Fruit fly (Drosophila melanogaster) whole organism, embryonic: ENCODE data around the gene Frmd5.

Experiments
- Adf1 ChIP-seq: fragments of 200-800 bp; sonication (Bioruptor generic); IDR thresholded peaks from 2 replicates; pipeline ENCODE4 v1.3.6; 2022; ENCODE audit warnings: missing biosample characterization, missing genetic modification characterization
- CG10147 ChIP-seq: fragments of 200-800 bp; sonication (Bioruptor generic); optimal IDR thresholded peaks from 2 replicates; lab custom pipeline; 2019; ENCODE audit warnings: missing biosample characterization, mild to moderate bottlenecking, missing genetic modification characterization, moderate library complexity
- CG10654 ChIP-seq: fragments of 200-800 bp; sonication (Bioruptor generic); optimal IDR thresholded peaks from 2 replicates; lab custom pipeline; 2016; ENCODE audit warnings: missing biosample characterization, missing genetic modification characterization
- CG11504 ChIP-seq: fragments of 200-800 bp; sonication (Bioruptor generic); optimal IDR thresholded peaks from 3 replicates; lab custom pipeline; 2019; ENCODE audit warnings: missing biosample characterization, mild to moderate bottlenecking, missing genetic modification characterization, moderate library complexity
- CG11696 ChIP-seq: fragments of 200-800 bp; sonication (Bioruptor generic); IDR thresholded peaks from 2 replicates; pipeline ENCODE4 v1.3.6; 2022; ENCODE audit warnings: missing biosample characterization, missing genetic modification characterization
- CG13287 ChIP-seq: fragments of 200-800 bp; sonication (Bioruptor generic); IDR thresholded peaks from 2 replicates; pipeline ENCODE4 v1.3.6; 2022; ENCODE audit warnings: missing biosample characterization, missing genetic modification characterization; ENCODE audit not compliant: partially characterized antibody
- CG14441 ChIP-seq: fragments of 200-800 bp; sonication (Bioruptor generic); IDR thresholded peaks from 2 replicates; pipeline ENCODE4 v1.3.6; 2022; ENCODE audit warnings: missing biosample characterization, missing genetic modification characterization
- CG1603 ChIP-seq: fragments of 200-800 bp; sonication (Bioruptor generic); optimal IDR thresholded peaks from 2 replicates; lab custom pipeline; 2019; ENCODE audit warnings: missing biosample characterization, mild to moderate bottlenecking, missing genetic modification characterization, moderate library complexity
- CG17328 ChIP-seq: fragments of 200-800 bp; sonication (Bioruptor generic); IDR thresholded peaks from 2 replicates; pipeline ENCODE4 v1.3.6; 2022; ENCODE audit warnings: missing biosample characterization, missing genetic modification characterization
- CG18262 ChIP-seq: fragments of 200-800 bp; optimal IDR thresholded peaks from 3 replicates; lab custom pipeline; 2019; ENCODE audit warnings: missing biosample characterization, mild to moderate bottlenecking, missing genetic modification characterization, moderate library complexity
- CG18619 ChIP-seq: fragments of 200-800 bp; sonication (Bioruptor generic); optimal IDR thresholded peaks from 3 replicates; lab custom pipeline; 2017; ENCODE audit warnings: missing biosample characterization, mild to moderate bottlenecking, missing genetic modification characterization
- CG2116 ChIP-seq: fragments of 200-800 bp; sonication (Bioruptor generic); optimal IDR thresholded peaks from 3 replicates; lab custom pipeline; 2018; ENCODE audit warnings: missing biosample characterization, mild to moderate bottlenecking, missing genetic modification characterization
- CG2889 ChIP-seq: fragments of 200-800 bp; sonication (Bioruptor generic); IDR thresholded peaks from 3 replicates; pipeline ENCODE4 v1.3.6; 2022; ENCODE audit warnings: missing biosample characterization, missing genetic modification characterization
- CG34376 ChIP-seq: fragments of 200-800 bp; sonication (Bioruptor generic); optimal IDR thresholded peaks from 2 replicates; lab custom pipeline; 2018; ENCODE audit warnings: missing biosample characterization, mild to moderate bottlenecking, missing genetic modification characterization
- CG42726 ChIP-seq: fragments of 200-800 bp; sonication (Bioruptor generic); IDR thresholded peaks from 2 replicates; pipeline ENCODE4 v1.3.6; 2022; ENCODE audit warnings: missing biosample characterization, missing genetic modification characterization; ENCODE audit not compliant: partially characterized antibody
- CG4404 ChIP-seq: fragments of 200-800 bp; sonication (Bioruptor generic); IDR thresholded peaks from 2 replicates; pipeline ENCODE4 v1.3.6; 2022; ENCODE audit warnings: missing biosample characterization, missing genetic modification characterization
- CG4424 ChIP-seq: fragments of 200-800 bp; sonication (Bioruptor generic); optimal IDR thresholded peaks from 3 replicates; lab custom pipeline; 2016; ENCODE audit warnings: missing biosample characterization, missing genetic modification characterization
- CG6791 ChIP-seq: fragments of 200-800 bp; sonication (Bioruptor generic); IDR thresholded peaks from 3 replicates; pipeline ENCODE4 v1.3.6; 2022; ENCODE audit warnings: missing biosample characterization, missing genetic modification characterization; ENCODE audit not compliant: partially characterized antibody
- CG7357 ChIP-seq: fragments of 200-800 bp; sonication (Bioruptor generic); IDR thresholded peaks from 3 replicates; pipeline ENCODE4 v1.3.6; 2022; ENCODE audit warnings: missing biosample characterization, missing genetic modification characterization
- CG7556 ChIP-seq: fragments of 200-800 bp; sonication (Bioruptor generic); optimal IDR thresholded peaks from 2 replicates; lab custom pipeline; 2017; ENCODE audit warnings: missing biosample characterization, mild to moderate bottlenecking, missing genetic modification characterization
- Doc3 ChIP-seq: fragments of 200-800 bp; sonication (Bioruptor generic); IDR thresholded peaks from 3 replicates; pipeline ENCODE4 v1.3.6; 2022; ENCODE audit warnings: missing biosample characterization, missing genetic modification characterization; ENCODE audit not compliant: partially characterized antibody
- Dp ChIP-seq: fragments of 200-800 bp; sonication (Bioruptor generic); optimal IDR thresholded peaks from 2 replicates; lab custom pipeline; 2018; ENCODE audit warnings: missing biosample characterization, mild to moderate bottlenecking, missing genetic modification characterization, moderate library complexity
- Hr3 ChIP-seq: fragments of 200-800 bp; sonication (Bioruptor generic); optimal IDR thresholded peaks from 3 replicates; lab custom pipeline; 2016; ENCODE audit warnings: missing biosample characterization, missing genetic modification characterization
- Hr39 ChIP-seq: fragments of >200 bp; optimal IDR thresholded peaks from 2 replicates; lab custom pipeline; 2017
- Meics ChIP-seq: fragments of 200-800 bp; sonication (Bioruptor generic); optimal IDR thresholded peaks from 2 replicates; lab custom pipeline; 2017; ENCODE audit warnings: missing biosample characterization, mild to moderate bottlenecking, missing genetic modification characterization
- Nf-YA ChIP-seq: fragments of 200-800 bp; sonication (Bioruptor generic); IDR thresholded peaks from 2 replicates; pipeline ENCODE4 v1.3.6; 2022; ENCODE audit warnings: missing biosample characterization, missing genetic modification characterization
- Xbp1 ChIP-seq: fragments of 200-800 bp; sonication (Bioruptor generic); optimal IDR thresholded peaks from 3 replicates; lab custom pipeline; 2016; ENCODE audit warnings: missing biosample characterization, mild to moderate bottlenecking, missing genetic modification characterization
- al ChIP-seq: fragments of 200-800 bp; sonication (Bioruptor generic); IDR thresholded peaks from 2 replicates; pipeline ENCODE4 v1.3.6; 2022; ENCODE audit warnings: missing biosample characterization, missing genetic modification characterization
- dmrt11E ChIP-seq: fragments of 200-800 bp; sonication (Bioruptor generic); optimal IDR thresholded peaks from 3 replicates; lab custom pipeline; 2018; ENCODE audit warnings: missing biosample characterization, mild to moderate bottlenecking, missing genetic modification characterization, moderate library complexity
- ewg ChIP-seq: fragments of 200-800 bp; sonication (Bioruptor generic); optimal IDR thresholded peaks from 3 replicates; lab custom pipeline; 2017; ENCODE audit warnings: mild to moderate bottlenecking, missing biosample characterization, missing genetic modification reagents, missing genetic modification characterization
- grn ChIP-seq: fragments of 200-800 bp; sonication (Bioruptor generic); optimal IDR thresholded peaks from 3 replicates; lab custom pipeline; 2017; ENCODE audit warnings: missing biosample characterization, missing genetic modification characterization
- hbn ChIP-seq: fragments of 200-800 bp; sonication (Bioruptor generic); IDR thresholded peaks from 2 replicates; pipeline ENCODE4 v1.3.6; 2022; ENCODE audit warnings: missing biosample characterization, missing genetic modification characterization; ENCODE audit not compliant: partially characterized antibody
- inv ChIP-seq: fragments of 200-800 bp; sonication (Bioruptor generic); IDR thresholded peaks from 2 replicates; pipeline ENCODE4 v1.3.6; 2022; ENCODE audit warnings: missing biosample characterization, missing genetic modification characterization; ENCODE audit not compliant: partially characterized antibody
- kah ChIP-seq: fragments of 200-800 bp; sonication (Bioruptor generic); optimal IDR thresholded peaks from 2 replicates; lab custom pipeline; 2018; ENCODE audit warnings: missing biosample characterization, mild to moderate bottlenecking, missing genetic modification characterization
- kay ChIP-seq: fragments of 200-800 bp; sonication (Bioruptor generic); optimal IDR thresholded peaks from 2 replicates; lab custom pipeline; 2016; ENCODE audit warnings: missing biosample characterization, missing genetic modification characterization
- kni ChIP-seq: fragments of 200-800 bp; sonication (Bioruptor generic); optimal IDR thresholded peaks from 3 replicates; lab custom pipeline; 2017; ENCODE audit warnings: mild to moderate bottlenecking, missing biosample characterization, missing genetic modification reagents, missing genetic modification characterization
- knrl ChIP-seq: fragments of 200-800 bp; sonication (Bioruptor generic); IDR thresholded peaks from 3 replicates; pipeline ENCODE4 v1.3.6; 2022; ENCODE audit warnings: missing biosample characterization, missing genetic modification characterization; ENCODE audit not compliant: partially characterized antibody
- nerfin-1 ChIP-seq: fragments of 200-800 bp; sonication (Bioruptor generic); optimal IDR thresholded peaks from 3 replicates; lab custom pipeline; 2019; ENCODE audit warnings: missing biosample characterization, mild to moderate bottlenecking, missing genetic modification characterization, moderate library complexity
- otp ChIP-seq: fragments of 200-800 bp; sonication (Bioruptor generic); IDR thresholded peaks from 3 replicates; pipeline ENCODE4, ENCODE4 v1.3.6; 2022; ENCODE audit warnings: missing biosample characterization, missing genetic modification characterization
- pan ChIP-seq, 4 experiments: fragments of >200 bp in 3 of 4; fragments of 200-800 bp in 1 of 4; sonication (Bioruptor generic) in 1 of 4; optimal IDR thresholded peaks in 3 of 4; IDR thresholded peaks in 1 of 4; 2 replicates each; pipeline versions ENCODE4 v1.3.6 to Lab custom; 2017 to 2022; ENCODE audit warnings: missing biosample characterization in 2 of 4, missing genetic modification characterization in 2 of 4, mixed read lengths in 1 of 4
- sc ChIP-seq, 3 experiments: fragments of >200 bp in 2 of 3; fragments of 200-800 bp in 1 of 3; sonication (Bioruptor generic) in 1 of 3; optimal IDR thresholded peaks; 2 replicates in 2 of 3; 3 replicates in 1 of 3; lab custom pipeline; 2017; ENCODE audit warnings: mild to moderate bottlenecking in 1 of 3, missing biosample characterization in 1 of 3, missing genetic modification characterization in 1 of 3, missing genetic modification reagents in 1 of 3
- sens ChIP-seq: fragments of 200-800 bp; sonication (Bioruptor generic); peaks from one replicate; lab custom pipeline; 2016; ENCODE audit warnings: missing biosample characterization, missing genetic modification characterization
- sens-2 ChIP-seq: fragments of 200-800 bp; sonication (Bioruptor generic); IDR thresholded peaks from 2 replicates; pipeline ENCODE4 v1.3.6; 2022; ENCODE audit warnings: missing biosample characterization, missing genetic modification characterization
- slou ChIP-seq: fragments of 200-800 bp; sonication (Bioruptor generic); optimal IDR thresholded peaks from 3 replicates; lab custom pipeline; 2016; ENCODE audit warnings: missing biosample characterization, missing genetic modification characterization
- unc-4 ChIP-seq: fragments of 200-800 bp; sonication (Bioruptor generic); IDR thresholded peaks from 2 replicates; pipeline ENCODE4 v1.3.6; 2022; ENCODE audit warnings: missing biosample characterization, missing genetic modification characterization; ENCODE audit not compliant: partially characterized antibody
- z ChIP-seq: fragments of 200-800 bp; sonication (Bioruptor generic); IDR thresholded peaks from 3 replicates; pipeline ENCODE4 v1.3.6; 2022; ENCODE audit warnings: missing biosample characterization, missing genetic modification characterization

The Frmd5 gene

dm6 chr2L:10395642-10396487, 51.6 kb downstream of the Frmd5 start, which contains the start of gene Mdh1 (continued):
- TF ChIP-seq CG14441 (GFP tag; lab: Robert Waterston, UW) (no peak), CG17328 (no peak), CG11696 (GFP tag; lab: Robert Waterston, UW) (no peak), Xbp1 (GFP tag; lab: Kevin White, UChicago) (no peak), CG4424 (GFP tag; lab: Kevin White, UChicago) (no peak), sens (GFP tag; lab: Kevin White, UChicago) (peak; percentile 75), ewg (GFP tag; lab: Kevin White, UChicago) (no peak), Dp (peak; percentile 1), CG13287 (GFP tag; lab: Robert Waterston, UW) (no peak), CG6791 (GFP tag; lab: Robert Waterston, UW) (no peak)

- TF ChIP-seq CG4404 (GFP tag; lab: Robert Waterston, UW), result no peak
- TF ChIP-seq CG42726 (GFP tag; lab: Robert Waterston, UW), result 0 out of 2 replicates have a peak, but pooled peaks have one; percentile 12
- TF ChIP-seq kni (GFP tag; lab: Kevin White, UChicago), result no peak
- no peak for TF ChIP-seq CG10147 (GFP tag; lab: Kevin White, UChicago)
- TF ChIP-seq sc (optimal IDR thresholded peaks at IDR 0.05; lab: Kevin White, UChicago), result no peak
- TF ChIP-seq sc (GFP tag; optimal IDR thresholded peaks at IDR 0.05; lab: Kevin White, UChicago), result no peak
- TF ChIP-seq nerfin-1 (tag; lab: Kevin White, UChicago), result no peak
- TF ChIP-seq Hr39 (lab: Kevin White, UChicago), result no peak
- no peak for TF ChIP-seq CG11504 (tag; lab: Kevin White, UChicago)
- peak; percentile 17 for TF ChIP-seq CG1603 (tag; lab: Kevin White, UChicago)
- 0 out of 2 replicates have a peak, but pooled peaks have one; percentile 25 for TF ChIP-seq unc-4
- TF ChIP-seq Adf1 (GFP tag; lab: Robert Waterston, UW), result no peak
- TF ChIP-seq kah (GFP tag; lab: Kevin White, UChicago), result no peak
- TF ChIP-seq inv (GFP tag; lab: Robert Waterston, UW), result 0 out of 2 replicates have a peak, but pooled peaks have one; percentile 30
- TF ChIP-seq Doc3 (GFP tag; lab: Robert Waterston, UW), result peak; percentile 38; the same call in 1 of the 3 replicates
- no peak for TF ChIP-seq CG2889
- no peak for TF ChIP-seq CG7556 (GFP tag; lab: Kevin White, UChicago)
- no peak for TF ChIP-seq otp (GFP tag; lab: Robert Waterston, UW)
- TF ChIP-seq CG34376 (GFP tag; lab: Kevin White, UChicago), result no peak
- TF ChIP-seq al (GFP tag; lab: Robert Waterston, UW), result no peak
- no peak for TF ChIP-seq CG10654 (GFP tag; lab: Kevin White, UChicago)
- no peak for TF ChIP-seq CG18619 (GFP tag; lab: Kevin White, UChicago)
- TF ChIP-seq knrl (GFP tag; lab: Robert Waterston, UW), result peak; percentile 48; the same call in 2 of the 3 replicates
- TF ChIP-seq hbn, result no peak
- TF ChIP-seq grn (GFP tag; lab: Kevin White, UChicago), result no peak
- TF ChIP-seq pan (optimal IDR thresholded peaks at IDR 0.05; lab: Kevin White, UChicago), result no peak
- no peak for TF ChIP-seq pan (GFP tag; optimal IDR thresholded peaks at IDR 0.05 in 1 of 2, IDR thresholded peaks at IDR 0.05 in 1 of 2)
- TF ChIP-seq kay, result no peak
- peak; percentile 44; the same call in 1 of the 2 replicates for TF ChIP-seq CG13287 (GFP tag; lab: Robert Waterston, UW)
- no peak for TF ChIP-seq CG7357 (GFP tag; lab: Robert Waterston, UW)
- peak; percentile 25 for TF ChIP-seq Hr3 (GFP tag; lab: Kevin White, UChicago)
- TF ChIP-seq Nf-YA (GFP tag; lab: Robert Waterston, UW), result no peak
- no peak for TF ChIP-seq z
- TF ChIP-seq slou (GFP tag; lab: Kevin White, UChicago), result no peak
- TF ChIP-seq CG18262 (tag; lab: Kevin White, UChicago), result peak; percentile 30
- no peak for TF ChIP-seq Meics (GFP tag; lab: Kevin White, UChicago)
- TF ChIP-seq dmrt11E (tag; lab: Kevin White, UChicago), result peak; percentile 36
- no peak for TF ChIP-seq sens-2 (GFP tag; lab: Robert Waterston, UW)
- TF ChIP-seq CG2116 (GFP tag; lab: Kevin White, UChicago), result peak; percentile 97
Observed at dm6 chr2L:10396488-10396824, 52.2 kb downstream of the Frmd5 start, which contains the start of gene Cnot4. Gene Cnot4 (plus strand): TSS chr2L:10396716.
